Fruit fly (Drosophila melanogaster) whole organism, embryonic: Measurements from ENCODE around the gene Aps.

ENCODE experiments used
- Atf6 ChIP-seq: fragments of 200-800 bp; sonication (Bioruptor generic); IDR thresholded peaks from 2 replicates; pipeline ENCODE4 v1.3.6; 2022; ENCODE audit warnings: missing biosample characterization, missing genetic modification characterization
- CG10147 ChIP-seq: fragments of 200-800 bp; sonication (Bioruptor generic); optimal IDR thresholded peaks from 2 replicates; lab custom pipeline; 2019; ENCODE audit warnings: missing biosample characterization, mild to moderate bottlenecking, missing genetic modification characterization, moderate library complexity
- CG10321 ChIP-seq: fragments of 200-800 bp; sonication (Bioruptor generic); IDR thresholded peaks from 2 replicates; pipeline ENCODE4 v1.3.6; 2022; ENCODE audit warnings: missing biosample characterization, missing genetic modification characterization
- CG10543 ChIP-seq: fragments of 200-800 bp; sonication (Bioruptor generic); optimal IDR thresholded peaks from 3 replicates; lab custom pipeline; 2017; ENCODE audit warnings: missing biosample characterization, mild to moderate bottlenecking, missing genetic modification characterization, moderate library complexity
- CG12155 ChIP-seq: fragments of 200-800 bp; sonication (Bioruptor generic); optimal IDR thresholded peaks from 3 replicates; lab custom pipeline; 2016; ENCODE audit warnings: missing biosample characterization, missing genetic modification characterization
- CG17385 ChIP-seq: fragments of 200-800 bp; sonication (Bioruptor generic); optimal IDR thresholded peaks from 3 replicates; lab custom pipeline; 2018; ENCODE audit warnings: missing biosample characterization, mild to moderate bottlenecking, missing genetic modification characterization
- CG17829 ChIP-seq: fragments of 200-800 bp; optimal IDR thresholded peaks from 2 replicates; lab custom pipeline; 2019; ENCODE audit warnings: missing biosample characterization, mild to moderate bottlenecking, missing genetic modification characterization, moderate library complexity
- CG2120 ChIP-seq: fragments of 200-800 bp; sonication (Bioruptor generic); optimal IDR thresholded peaks from 3 replicates; lab custom pipeline; 2016; ENCODE audit warnings: missing biosample characterization, missing genetic modification characterization
- CG2199 ChIP-seq: fragments of 200-800 bp; sonication (Bioruptor generic); IDR thresholded peaks from 3 replicates; pipeline ENCODE4 v1.3.6; 2022; ENCODE audit warnings: missing biosample characterization, missing genetic modification characterization
- CG31441 ChIP-seq: fragments of 200-800 bp; sonication (Bioruptor generic); IDR thresholded peaks from 2 replicates; pipeline ENCODE4 v1.3.6; 2022; ENCODE audit warnings: missing biosample characterization, missing genetic modification characterization
- CG32767 ChIP-seq: fragments of 200-800 bp; sonication (Bioruptor generic); IDR thresholded peaks from 2 replicates; pipeline ENCODE4 v1.3.6; 2022; ENCODE audit warnings: missing biosample characterization, missing genetic modification characterization
- CG4617 ChIP-seq: fragments of 200-800 bp; sonication (Bioruptor generic); optimal IDR thresholded peaks from 3 replicates; lab custom pipeline; 2016; ENCODE audit warnings: missing biosample characterization, missing genetic modification characterization, borderline replicate concordance
- CG6175 ChIP-seq: fragments of 200-800 bp; sonication (Bioruptor generic); IDR thresholded peaks from 3 replicates; pipeline ENCODE4 v1.3.6; 2022; ENCODE audit warnings: missing biosample characterization, missing genetic modification characterization
- CG9876 ChIP-seq: fragments of 200-800 bp; sonication (Bioruptor generic); optimal IDR thresholded peaks from 2 replicates; lab custom pipeline; 2016; ENCODE audit warnings: missing biosample characterization, missing genetic modification characterization
- CG9932 ChIP-seq: fragments of 200-800 bp; sonication (Bioruptor generic); IDR thresholded peaks from 2 replicates; pipeline ENCODE4 v1.3.6; 2022; ENCODE audit warnings: missing biosample characterization, missing genetic modification characterization
- CTCF ChIP-seq: fragments of 200-800 bp; sonication (Bioruptor generic); optimal IDR thresholded peaks from 2 replicates; lab custom pipeline; 2017; ENCODE audit warnings: missing biosample characterization, mild to moderate bottlenecking, missing genetic modification characterization, moderate library complexity
- D ChIP-seq, 2 experiments: fragments of 200-800 bp in 1 of 2; fragments of >200 bp in 1 of 2; sonication (Bioruptor generic) in 1 of 2; optimal IDR thresholded peaks; 2 replicates in 1 of 2; 3 replicates in 1 of 2; lab custom pipeline; 2017; ENCODE audit warnings: mild to moderate bottlenecking in 1 of 2, missing biosample characterization in 1 of 2, missing genetic modification characterization in 1 of 2, missing genetic modification reagents in 1 of 2
- Eip74EF ChIP-seq, 2 experiments: fragments of 200-800 bp in 1 of 2; fragments of >200 bp in 1 of 2; sonication (Bioruptor generic) in 1 of 2; optimal IDR thresholded peaks; 2 replicates each; lab custom pipeline; 2017 to 2019; ENCODE audit warnings: missing biosample characterization in 2 of 2, missing genetic modification characterization in 2 of 2, mild to moderate bottlenecking in 1 of 2, moderate library complexity in 1 of 2
- GATAe ChIP-seq: fragments of 200-800 bp; sonication (Bioruptor generic); conservative IDR thresholded peaks from 2 replicates; pipeline ENCODE4 v1.3.6; 2022; ENCODE audit warnings: missing biosample characterization, missing genetic modification characterization
- HmgZ ChIP-seq: fragments of 200-800 bp; sonication (Bioruptor generic); optimal IDR thresholded peaks from 2 replicates; lab custom pipeline; 2018; ENCODE audit warnings: missing biosample characterization, mild to moderate bottlenecking, missing genetic modification characterization
- Med ChIP-seq: fragments of 200-800 bp; sonication (Bioruptor generic); peaks from one replicate; lab custom pipeline; 2016; ENCODE audit warnings: missing biosample characterization, missing genetic modification characterization, mild to moderate bottlenecking, inconsistent platforms, moderate library complexity
- Mrtf ChIP-seq: fragments of 200-800 bp; sonication (Bioruptor generic); IDR thresholded peaks from 3 replicates; pipeline ENCODE4 v1.3.6; 2022; ENCODE audit warnings: missing biosample characterization, missing genetic modification characterization
- NC2α ChIP-seq: fragments of 200-800 bp; sonication (Bioruptor generic); optimal IDR thresholded peaks from 2 replicates; lab custom pipeline; 2016; ENCODE audit warnings: missing biosample characterization, missing genetic modification characterization
- Sox102F ChIP-seq: fragments of 200-800 bp; sonication (Bioruptor generic); optimal IDR thresholded peaks from 2 replicates; lab custom pipeline; 2018; ENCODE audit warnings: missing biosample characterization, mild to moderate bottlenecking, missing genetic modification characterization, moderate library complexity
- Trl ChIP-seq, 3 experiments: fragments of >200 bp in 2 of 3; fragments of 200-800 bp in 1 of 3; sonication (Bioruptor generic) in 1 of 3; optimal IDR thresholded peaks; 2 replicates in 1 of 3; 3 replicates in 2 of 3; lab custom pipeline; 2016 to 2017; ENCODE audit warnings: missing biosample characterization in 1 of 3, missing genetic modification characterization in 1 of 3
- ara ChIP-seq: fragments of 200-800 bp; sonication (Bioruptor generic); IDR thresholded peaks from 2 replicates; pipeline ENCODE4 v1.3.6; 2022; ENCODE audit warnings: missing biosample characterization, missing genetic modification characterization
- bab2 ChIP-seq: fragments of 200-800 bp; sonication (Bioruptor generic); optimal IDR thresholded peaks from 2 replicates; lab custom pipeline; 2016; ENCODE audit warnings: missing biosample characterization, missing genetic modification characterization
- chinmo ChIP-seq: fragments of 200-800 bp; sonication (Bioruptor generic); IDR thresholded peaks from 4 replicates; pipeline ENCODE4 v1.3.6; 2022; ENCODE audit warnings: missing biosample characterization, missing genetic modification characterization; ENCODE audit not compliant: partially characterized antibody
- cwo ChIP-seq: fragments of 200-800 bp; sonication (Bioruptor generic); optimal IDR thresholded peaks from 3 replicates; lab custom pipeline; 2017; ENCODE audit warnings: missing biosample characterization, missing genetic modification characterization, mild to moderate bottlenecking, moderate library complexity, missing genetic modification reagents
- dan ChIP-seq: fragments of 200-800 bp; sonication (Bioruptor generic); IDR thresholded peaks from 2 replicates; pipeline ENCODE4 v1.3.6; 2022; ENCODE audit warnings: missing biosample characterization, missing genetic modification characterization
- dimm ChIP-seq: fragments of 200-800 bp; sonication (Bioruptor generic); IDR thresholded peaks from 2 replicates; pipeline ENCODE4 v1.3.6; 2022; ENCODE audit warnings: missing biosample characterization, missing genetic modification characterization
- eve ChIP-seq, 2 experiments: fragments of >200 bp; optimal IDR thresholded peaks; 2 replicates each; lab custom pipeline; 2017; ENCODE audit warnings: missing biosample characterization in 2 of 2, missing genetic modification characterization in 2 of 2
- exex ChIP-seq: fragments of 200-800 bp; sonication (Bioruptor generic); optimal IDR thresholded peaks from 4 replicates; lab custom pipeline; 2018; ENCODE audit warnings: missing biosample characterization, mild to moderate bottlenecking, missing genetic modification characterization, moderate library complexity
- gcm2 ChIP-seq: fragments of 200-800 bp; sonication (Bioruptor generic); optimal IDR thresholded peaks from 2 replicates; lab custom pipeline; 2016; ENCODE audit warnings: missing biosample characterization, missing genetic modification characterization
- gfzf ChIP-seq: fragments of 200-800 bp; sonication (Bioruptor generic); optimal IDR thresholded peaks from 2 replicates; lab custom pipeline; 2016; ENCODE audit warnings: missing biosample characterization, mild to moderate bottlenecking, missing genetic modification characterization, moderate library complexity
- grn ChIP-seq: fragments of 200-800 bp; sonication (Bioruptor generic); optimal IDR thresholded peaks from 3 replicates; lab custom pipeline; 2017; ENCODE audit warnings: missing biosample characterization, missing genetic modification characterization
- ind ChIP-seq: fragments of 200-800 bp; sonication (Bioruptor generic); optimal IDR thresholded peaks from 3 replicates; lab custom pipeline; 2016; ENCODE audit warnings: missing biosample characterization, missing genetic modification characterization
- lab ChIP-seq: fragments of 200-800 bp; sonication (Bioruptor generic); optimal IDR thresholded peaks from 3 replicates; lab custom pipeline; 2017; ENCODE audit warnings: missing biosample characterization, missing genetic modification characterization, mild to moderate bottlenecking, moderate library complexity, missing genetic modification reagents
- nmo ChIP-seq: fragments of 200-800 bp; sonication (Bioruptor generic); optimal IDR thresholded peaks from 2 replicates; lab custom pipeline; 2018; ENCODE audit warnings: missing biosample characterization, mild to moderate bottlenecking, missing genetic modification characterization, moderate library complexity
- otp ChIP-seq: fragments of 200-800 bp; sonication (Bioruptor generic); IDR thresholded peaks from 3 replicates; pipeline ENCODE4, ENCODE4 v1.3.6; 2022; ENCODE audit warnings: missing biosample characterization, missing genetic modification characterization
- rib ChIP-seq: fragments of 200-800 bp; sonication (Bioruptor generic); IDR thresholded peaks from 2 replicates; pipeline ENCODE4 v1.3.6; 2022; ENCODE audit warnings: missing biosample characterization, missing genetic modification characterization
- sc ChIP-seq, 3 experiments: fragments of >200 bp in 2 of 3; fragments of 200-800 bp in 1 of 3; sonication (Bioruptor generic) in 1 of 3; optimal IDR thresholded peaks; 2 replicates in 2 of 3; 3 replicates in 1 of 3; lab custom pipeline; 2017; ENCODE audit warnings: mild to moderate bottlenecking in 1 of 3, missing biosample characterization in 1 of 3, missing genetic modification characterization in 1 of 3, missing genetic modification reagents in 1 of 3
- sd ChIP-seq: fragments of 200-800 bp; sonication (Bioruptor generic); optimal IDR thresholded peaks from 3 replicates; lab custom pipeline; 2018; ENCODE audit warnings: missing biosample characterization, mild to moderate bottlenecking, missing genetic modification characterization, moderate library complexity
- sens ChIP-seq: fragments of 200-800 bp; sonication (Bioruptor generic); peaks from one replicate; lab custom pipeline; 2016; ENCODE audit warnings: missing biosample characterization, missing genetic modification characterization
- stwl ChIP-seq: fragments of 200-800 bp; sonication (Bioruptor generic); optimal IDR thresholded peaks from 3 replicates; lab custom pipeline; 2018; ENCODE audit warnings: missing biosample characterization, mild to moderate bottlenecking, missing genetic modification characterization, moderate library complexity
- sug ChIP-seq: fragments of 200-800 bp; optimal IDR thresholded peaks from 2 replicates; lab custom pipeline; 2019; ENCODE audit warnings: missing biosample characterization, mild to moderate bottlenecking, missing genetic modification characterization, moderate library complexity
- twi ChIP-seq: fragments of 200-800 bp; optimal IDR thresholded peaks from 2 replicates; lab custom pipeline; 2019; ENCODE audit warnings: missing biosample characterization, mild to moderate bottlenecking, missing genetic modification characterization, moderate library complexity

The Aps gene

DNA sequence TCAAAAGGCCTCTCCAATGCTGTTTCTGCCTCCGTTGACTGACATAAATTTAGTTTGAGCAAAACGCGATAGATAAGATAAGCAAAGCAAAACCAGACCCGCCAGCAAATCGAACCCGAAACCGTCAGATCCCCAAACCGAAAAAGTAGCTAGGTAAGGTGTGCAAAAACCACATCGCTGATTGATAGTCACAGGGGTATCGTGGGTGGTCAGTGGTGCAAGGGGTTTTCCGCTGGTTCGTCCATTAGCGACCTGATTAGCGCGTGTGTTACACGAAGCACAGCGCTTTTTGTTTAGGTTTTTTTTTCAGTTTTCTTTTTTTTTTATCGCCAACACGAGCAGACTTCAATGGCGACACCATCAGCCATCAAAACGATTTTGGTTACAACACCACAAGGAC is 35.0 kb downstream of the Aps start (continued):
- 0 out of 3 replicates have a peak, but pooled peaks have one; percentile 26 for TF ChIP-seq otp
- TF ChIP-seq CG10321: no peak
- peak; percentile 32 for TF ChIP-seq HmgZ
- no peak for TF ChIP-seq Mrtf (GFP tag; lab: Robert Waterston, UW)
- peak; percentile 61 for TF ChIP-seq cwo
- TF ChIP-seq Med (GFP tag; lab: Kevin White, UChicago): peak; percentile 58
- peak; percentile 33 for TF ChIP-seq CG10543 (GFP tag; lab: Kevin White, UChicago)
- TF ChIP-seq rib: peak; percentile 54; the same call in 1 of the 2 replicates
- peak; percentile 82 for TF ChIP-seq sug
- no peak for TF ChIP-seq gfzf
- TF ChIP-seq CG6175: 0 out of 3 replicates have a peak, but pooled peaks have one; percentile 41
- TF ChIP-seq exex (tag; lab: Kevin White, UChicago): peak; percentile 71
- TF ChIP-seq CG31441 (GFP tag; lab: Robert Waterston, UW): no peak

DNA sequence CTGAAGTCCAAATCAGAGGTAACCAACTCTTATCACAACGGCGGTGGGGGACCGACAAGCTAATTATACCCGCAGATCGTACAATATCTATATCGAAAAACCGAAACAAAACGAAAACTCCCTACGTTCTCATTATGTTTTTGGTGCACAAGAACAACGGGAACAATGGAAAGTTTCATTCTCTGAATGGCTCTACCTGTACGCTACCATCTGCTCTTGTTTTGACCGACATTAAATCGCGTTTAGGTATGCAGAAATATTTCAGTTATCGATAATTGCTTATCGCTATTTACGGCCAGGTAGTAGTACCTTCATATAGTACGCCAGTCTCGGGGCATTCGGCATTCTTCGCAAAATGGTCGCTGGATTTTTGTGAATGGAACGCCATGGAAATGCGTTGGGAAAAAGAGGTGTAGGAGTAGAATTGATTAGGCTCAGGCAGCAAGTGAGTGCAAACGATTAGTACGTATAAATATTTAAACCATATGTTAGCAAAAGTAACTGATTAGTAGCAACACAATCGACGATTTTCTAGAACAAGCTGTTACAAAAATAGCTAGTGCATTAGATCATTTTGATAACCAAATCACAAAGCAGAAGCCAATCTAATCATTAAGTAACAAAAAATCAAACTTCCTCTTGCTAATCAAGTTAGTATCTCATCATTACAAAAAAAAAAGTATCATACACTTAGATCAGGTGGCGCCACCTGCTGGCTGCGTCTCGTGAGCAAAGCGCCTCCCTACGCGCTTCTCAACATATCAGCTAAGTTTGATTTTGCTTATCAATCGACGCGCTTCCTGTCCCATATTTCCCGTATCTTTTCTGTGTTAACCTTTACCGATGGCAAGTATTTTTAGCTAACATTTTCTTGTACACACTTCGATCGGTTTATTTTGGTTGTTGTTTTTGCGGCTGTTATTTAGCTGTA is 36.1 kb downstream of the Aps start:
- peak in 1 of 2 experiments; percentile 43 for TF ChIP-seq Eip74EF (GFP tag; optimal IDR thresholded peaks at IDR 0.05; lab: Kevin White, UChicago)
- no peak for TF ChIP-seq CG9876 (GFP tag; lab: Kevin White, UChicago)
- no peak for TF ChIP-seq twi (tag; lab: Kevin White, UChicago)
- no peak for TF ChIP-seq bab2 (GFP tag; lab: Kevin White, UChicago)
- no peak for TF ChIP-seq dan (GFP tag; lab: Robert Waterston, UW)
- peak; percentile 90 for TF ChIP-seq CTCF (GFP tag; lab: Kevin White, UChicago)
- no peak for TF ChIP-seq gcm2 (GFP tag; lab: Kevin White, UChicago)
- no peak for TF ChIP-seq Sox102F (GFP tag; lab: Kevin White, UChicago)
- TF ChIP-seq CG32767 (GFP tag; lab: Robert Waterston, UW): no peak
- TF ChIP-seq NC2α (GFP tag; lab: Kevin White, UChicago): no peak
- TF ChIP-seq Trl (optimal IDR thresholded peaks at IDR 0.05; lab: Kevin White, UChicago): no peak
- no peak for TF ChIP-seq Trl (GFP tag; optimal IDR thresholded peaks at IDR 0.05; lab: Kevin White, UChicago)
- TF ChIP-seq CG9932 (GFP tag; lab: Robert Waterston, UW): no peak
- peak; percentile 78 for TF ChIP-seq D (optimal IDR thresholded peaks at IDR 0.05; lab: Kevin White, UChicago)
- no peak for TF ChIP-seq D (GFP tag; optimal IDR thresholded peaks at IDR 0.05; lab: Kevin White, UChicago)
- peak; percentile 31 for TF ChIP-seq stwl
- TF ChIP-seq sens: peak; percentile 50
- peak in 1 of 2 experiments; percentile 75 for TF ChIP-seq eve (GFP tag; optimal IDR thresholded peaks at IDR 0.05; lab: Kevin White, UChicago)
- no peak for TF ChIP-seq CG10147 (GFP tag; lab: Kevin White, UChicago)
- TF ChIP-seq CG2199 (GFP tag; lab: Robert Waterston, UW): peak; percentile 18; the same call in 1 of the 3 replicates
- 0 out of 2 replicates have a peak, but pooled peaks have one; percentile 25 for TF ChIP-seq GATAe (GFP tag; lab: Robert Waterston, UW)
- no peak for TF ChIP-seq CG2120
- TF ChIP-seq CG12155: no peak
- no peak for TF ChIP-seq sc (optimal IDR thresholded peaks at IDR 0.05; lab: Kevin White, UChicago)
- no peak for TF ChIP-seq sc (GFP tag; optimal IDR thresholded peaks at IDR 0.05; lab: Kevin White, UChicago)
- TF ChIP-seq CG4617: no peak
- peak; percentile 3 for TF ChIP-seq lab (GFP tag; lab: Kevin White, UChicago)
- 0 out of 4 replicates have a peak, but pooled peaks have one; percentile 20 for TF ChIP-seq chinmo (GFP tag; lab: Robert Waterston, UW)
- peak; percentile 74 for TF ChIP-seq grn (GFP tag; lab: Kevin White, UChicago)
- TF ChIP-seq nmo (GFP tag; lab: Kevin White, UChicago): no peak
- TF ChIP-seq ara (GFP tag; lab: Robert Waterston, UW): 0 out of 2 replicates have a peak, but pooled peaks have one; percentile 26
- peak; percentile 82 for TF ChIP-seq sd (tag; lab: Kevin White, UChicago)
- TF ChIP-seq Atf6 (GFP tag; lab: Robert Waterston, UW): no peak
- peak; percentile 39 for TF ChIP-seq CG17385 (GFP tag; lab: Kevin White, UChicago)
- TF ChIP-seq dimm (GFP tag; lab: Robert Waterston, UW): no peak
- TF ChIP-seq ind (GFP tag; lab: Kevin White, UChicago): no peak
- peak; percentile 100 for TF ChIP-seq CG17829
